Fruit fly (Drosophila melanogaster) whole organism, embryonic: ENCODE data around the gene Alp10.

ENCODE experiments used
- Abd-B ChIP-seq: fragments of 200-800 bp; sonication (Bioruptor generic); optimal IDR thresholded peaks from 2 replicates; lab custom pipeline; 2018; ENCODE audit warnings: missing biosample characterization, mild to moderate bottlenecking, missing genetic modification characterization, moderate library complexity
- Ada2b ChIP-seq: fragments of 200-800 bp; sonication (Bioruptor generic); IDR thresholded peaks from 2 replicates; pipeline ENCODE4 v1.3.6; 2022; ENCODE audit warnings: missing biosample characterization, missing genetic modification characterization
- Bdp1 ChIP-seq: fragments of 200-800 bp; sonication (Bioruptor generic); optimal IDR thresholded peaks from 3 replicates; lab custom pipeline; 2016; ENCODE audit warnings: missing biosample characterization, missing genetic modification characterization
- CG10431 ChIP-seq: fragments of 200-800 bp; sonication (Bioruptor generic); optimal IDR thresholded peaks from 3 replicates; lab custom pipeline; 2018; ENCODE audit warnings: missing biosample characterization, mild to moderate bottlenecking, missing genetic modification characterization
- CG10654 ChIP-seq: fragments of 200-800 bp; sonication (Bioruptor generic); optimal IDR thresholded peaks from 2 replicates; lab custom pipeline; 2016; ENCODE audit warnings: missing biosample characterization, missing genetic modification characterization
- CG11723 ChIP-seq: fragments of 200-800 bp; sonication (Bioruptor generic); optimal IDR thresholded peaks from 2 replicates; lab custom pipeline; 2017; ENCODE audit warnings: missing biosample characterization, mild to moderate bottlenecking, missing genetic modification characterization
- CG13296 ChIP-seq: fragments of 200-800 bp; sonication (Bioruptor generic); optimal IDR thresholded peaks from 3 replicates; lab custom pipeline; 2018; ENCODE audit warnings: missing biosample characterization, mild to moderate bottlenecking, missing genetic modification characterization
- CG17912 ChIP-seq: fragments of 200-800 bp; sonication (Bioruptor generic); optimal IDR thresholded peaks from 2 replicates; lab custom pipeline; 2018; ENCODE audit warnings: missing biosample characterization, mild to moderate bottlenecking, missing genetic modification characterization
- CG18599 ChIP-seq: fragments of 200-800 bp; sonication (Bioruptor generic); optimal IDR thresholded peaks from 3 replicates; lab custom pipeline; 2017; ENCODE audit warnings: missing biosample characterization, missing genetic modification characterization, mild to moderate bottlenecking, moderate library complexity, missing genetic modification reagents
- CG30020 ChIP-seq: fragments of 200-800 bp; optimal IDR thresholded peaks from 2 replicates; lab custom pipeline; 2019; ENCODE audit warnings: missing biosample characterization, mild to moderate bottlenecking, missing genetic modification characterization, moderate library complexity
- CG31441 ChIP-seq: fragments of 200-800 bp; sonication (Bioruptor generic); IDR thresholded peaks from 2 replicates; pipeline ENCODE4 v1.3.6; 2022; ENCODE audit warnings: missing biosample characterization, missing genetic modification characterization
- CG3281 ChIP-seq: fragments of 200-800 bp; sonication (Bioruptor generic); optimal IDR thresholded peaks from 3 replicates; lab custom pipeline; 2017; ENCODE audit warnings: missing biosample characterization, mild to moderate bottlenecking, missing genetic modification characterization
- CG6765 ChIP-seq: fragments of 200-800 bp; sonication (Bioruptor generic); optimal IDR thresholded peaks from 3 replicates; lab custom pipeline; 2017; ENCODE audit warnings: missing biosample characterization, mild to moderate bottlenecking, missing genetic modification characterization
- CG8281 ChIP-seq: fragments of 200-800 bp; sonication (Bioruptor generic); optimal IDR thresholded peaks from 2 replicates; lab custom pipeline; 2018; ENCODE audit warnings: missing biosample characterization, mild to moderate bottlenecking, missing genetic modification characterization, moderate library complexity
- CG9437 ChIP-seq: fragments of 200-800 bp; sonication (Bioruptor generic); optimal IDR thresholded peaks from 2 replicates; lab custom pipeline; 2018; ENCODE audit warnings: missing biosample characterization, mild to moderate bottlenecking, missing genetic modification characterization
- CTCF ChIP-seq: fragments of 200-800 bp; sonication (Bioruptor generic); optimal IDR thresholded peaks from 2 replicates; lab custom pipeline; 2017; ENCODE audit warnings: missing biosample characterization, mild to moderate bottlenecking, missing genetic modification characterization, moderate library complexity
- D19B ChIP-seq: fragments of 200-800 bp; sonication (Bioruptor generic); optimal IDR thresholded peaks from 2 replicates; lab custom pipeline; 2017; ENCODE audit warnings: missing biosample characterization, mild to moderate bottlenecking, missing genetic modification characterization
- Dll ChIP-seq: fragments of 200-800 bp; sonication (Bioruptor generic); IDR thresholded peaks from 4 replicates; pipeline ENCODE4 v1.3.6; 2022; ENCODE audit warnings: missing biosample characterization, missing genetic modification characterization; ENCODE audit not compliant: partially characterized antibody
- Drgx ChIP-seq: fragments of 200-800 bp; sonication (Bioruptor generic); IDR thresholded peaks from 2 replicates; pipeline ENCODE4 v1.3.6; 2022; ENCODE audit warnings: missing biosample characterization, missing genetic modification characterization
- Fer2 ChIP-seq: fragments of 200-800 bp; sonication (Bioruptor generic); optimal IDR thresholded peaks from 2 replicates; lab custom pipeline; 2018; ENCODE audit warnings: missing biosample characterization, mild to moderate bottlenecking, missing genetic modification characterization, moderate library complexity
- Hand ChIP-seq: fragments of 200-800 bp; sonication (Bioruptor generic); optimal IDR thresholded peaks from 2 replicates; lab custom pipeline; 2017; ENCODE audit warnings: mild to moderate bottlenecking, missing biosample characterization, missing genetic modification reagents, missing genetic modification characterization
- Hr3 ChIP-seq: fragments of 200-800 bp; sonication (Bioruptor generic); optimal IDR thresholded peaks from 3 replicates; lab custom pipeline; 2016; ENCODE audit warnings: missing biosample characterization, missing genetic modification characterization
- Lim3 ChIP-seq: fragments of 200-800 bp; sonication (Bioruptor generic); IDR thresholded peaks from 2 replicates; pipeline ENCODE4 v1.3.6; 2022; ENCODE audit warnings: missing biosample characterization, missing genetic modification characterization
- Mrtf ChIP-seq: fragments of 200-800 bp; sonication (Bioruptor generic); IDR thresholded peaks from 3 replicates; pipeline ENCODE4 v1.3.6; 2022; ENCODE audit warnings: missing biosample characterization, missing genetic modification characterization
- Nf-YC ChIP-seq: fragments of 200-800 bp; optimal IDR thresholded peaks from 3 replicates; lab custom pipeline; 2019; ENCODE audit warnings: missing biosample characterization, mild to moderate bottlenecking, missing genetic modification characterization, moderate library complexity
- Poxn ChIP-seq: fragments of 200-800 bp; sonication (Bioruptor generic); IDR thresholded peaks from 2 replicates; pipeline ENCODE4 v1.3.6; 2022; ENCODE audit warnings: missing biosample characterization, missing genetic modification characterization
- Ravus ChIP-seq: fragments of 200-800 bp; sonication (Bioruptor generic); IDR thresholded peaks from 2 replicates; pipeline ENCODE4 v1.3.6; 2022; ENCODE audit warnings: missing biosample characterization, missing genetic modification characterization
- Stat92E ChIP-seq, 3 experiments: fragments of >200 bp in 2 of 3; fragments of 200-800 bp in 1 of 3; sonication (Bioruptor generic) in 1 of 3; optimal IDR thresholded peaks; 2 replicates each; lab custom pipeline; 2017 to 2019; ENCODE audit warnings: missing biosample characterization in 3 of 3, missing genetic modification characterization in 3 of 3, mild to moderate bottlenecking in 1 of 3, moderate library complexity in 1 of 3
- bab2 ChIP-seq: fragments of 200-800 bp; sonication (Bioruptor generic); optimal IDR thresholded peaks from 2 replicates; lab custom pipeline; 2016; ENCODE audit warnings: missing biosample characterization, missing genetic modification characterization
- bcd ChIP-seq: fragments of 200-800 bp; sonication (Bioruptor generic); optimal IDR thresholded peaks from 2 replicates; lab custom pipeline; 2017; ENCODE audit warnings: missing biosample characterization, mild to moderate bottlenecking, missing genetic modification characterization
- caup ChIP-seq: fragments of 200-800 bp; sonication (Bioruptor generic); optimal IDR thresholded peaks from 3 replicates; lab custom pipeline; 2017; ENCODE audit warnings: missing biosample characterization, mild to moderate bottlenecking, missing genetic modification characterization, moderate library complexity; ENCODE audit not compliant: severe bottlenecking
- chn ChIP-seq: fragments of 200-800 bp; sonication (Bioruptor generic); optimal IDR thresholded peaks from 2 replicates; lab custom pipeline; 2016; ENCODE audit warnings: missing biosample characterization, missing genetic modification characterization
- croc ChIP-seq: fragments of 200-800 bp; sonication (Bioruptor generic); conservative IDR thresholded peaks from 3 replicates; pipeline ENCODE4 v1.3.6; 2022; ENCODE audit warnings: missing biosample characterization, missing genetic modification characterization
- da ChIP-seq: fragments of 200-800 bp; sonication (Bioruptor generic); optimal IDR thresholded peaks from 2 replicates; lab custom pipeline; 2016; ENCODE audit warnings: missing biosample characterization, missing genetic modification characterization
- dimm ChIP-seq: fragments of 200-800 bp; sonication (Bioruptor generic); IDR thresholded peaks from 2 replicates; pipeline ENCODE4 v1.3.6; 2022; ENCODE audit warnings: missing biosample characterization, missing genetic modification characterization
- dpn ChIP-seq, 2 experiments: fragments of 200-800 bp; sonication (Bioruptor generic); optimal IDR thresholded peaks; 3 replicates each; lab custom pipeline; 2016; ENCODE audit warnings: missing biosample characterization in 2 of 2, missing genetic modification characterization in 2 of 2
- ftz-f1 ChIP-seq: fragments of 200-800 bp; sonication (Bioruptor generic); optimal IDR thresholded peaks from 2 replicates; lab custom pipeline; 2016; ENCODE audit warnings: missing biosample characterization, missing genetic modification characterization
- grau ChIP-seq: fragments of 200-800 bp; optimal IDR thresholded peaks from 3 replicates; lab custom pipeline; 2019; ENCODE audit warnings: missing biosample characterization, mild to moderate bottlenecking, missing genetic modification characterization, moderate library complexity
- ham ChIP-seq: fragments of 200-800 bp; sonication (Bioruptor generic); IDR thresholded peaks from 2 replicates; pipeline ENCODE4 v1.3.6; 2022; ENCODE audit warnings: missing biosample characterization, missing genetic modification characterization
- hkb ChIP-seq, 2 experiments: fragments of 200-800 bp in 1 of 2; fragments of >200 bp in 1 of 2; sonication (Bioruptor generic) in 1 of 2; IDR thresholded peaks in 1 of 2; optimal IDR thresholded peaks in 1 of 2; 2 replicates each; pipeline versions ENCODE4 v1.3.6 to Lab custom; 2017 to 2022; ENCODE audit warnings: missing biosample characterization in 1 of 2, missing genetic modification characterization in 1 of 2
- mld ChIP-seq: fragments of 200-800 bp; sonication (Bioruptor generic); IDR thresholded peaks from 3 replicates; pipeline ENCODE4 v1.3.6; 2022; ENCODE audit warnings: missing biosample characterization, missing genetic modification characterization; ENCODE audit not compliant: partially characterized antibody
- p53 ChIP-seq: fragments of 200-800 bp; sonication (Bioruptor generic); optimal IDR thresholded peaks from 2 replicates; lab custom pipeline; 2016; ENCODE audit warnings: missing biosample characterization, missing genetic modification characterization
- peb ChIP-seq: fragments of 200-800 bp; sonication (Bioruptor generic); IDR thresholded peaks from 2 replicates; pipeline ENCODE4 v1.3.6; 2022; ENCODE audit warnings: missing biosample characterization, missing genetic modification characterization
- rib ChIP-seq: fragments of 200-800 bp; sonication (Bioruptor generic); IDR thresholded peaks from 2 replicates; pipeline ENCODE4 v1.3.6; 2022; ENCODE audit warnings: missing biosample characterization, missing genetic modification characterization
- sob ChIP-seq: fragments of 200-800 bp; sonication (Bioruptor generic); IDR thresholded peaks from 2 replicates; pipeline ENCODE4 v1.3.6; 2022; ENCODE audit warnings: missing biosample characterization, missing genetic modification characterization
- ssp ChIP-seq: fragments of 200-800 bp; sonication (Bioruptor generic); IDR thresholded peaks from 2 replicates; pipeline ENCODE4 v1.3.6; 2022; ENCODE audit warnings: missing biosample characterization, missing genetic modification characterization
- tgo ChIP-seq: fragments of 200-800 bp; sonication (Bioruptor generic); IDR thresholded peaks from 3 replicates; pipeline ENCODE4 v1.3.6; 2022; ENCODE audit warnings: missing biosample characterization, missing genetic modification characterization
- trem ChIP-seq: fragments of 200-800 bp; optimal IDR thresholded peaks from 3 replicates; lab custom pipeline; 2019; ENCODE audit warnings: missing biosample characterization, mild to moderate bottlenecking, missing genetic modification characterization, moderate library complexity
- wdn ChIP-seq: fragments of 200-800 bp; sonication (Bioruptor generic); IDR thresholded peaks from 2 replicates; pipeline ENCODE4 v1.3.6; 2022; ENCODE audit warnings: missing biosample characterization, missing genetic modification characterization

Gene Alp10

dm6 chr3L:5577250-5578138 lies 17.6 kb downstream of the Alp10 start, which contains the start of gene Msr-110 (continued):
- TF ChIP-seq hkb (optimal IDR thresholded peaks at IDR 0.05; lab: Kevin White, UChicago) = no peak
- TF ChIP-seq hkb (GFP tag; IDR thresholded peaks at IDR 0.05; lab: Robert Waterston, UW) = peak; percentile 89
- peak; percentile 83 for TF ChIP-seq ssp (GFP tag; lab: Robert Waterston, UW)
- peak; percentile 76 for TF ChIP-seq peb
- peak; percentile 92 for TF ChIP-seq CG18599 (GFP tag; lab: Kevin White, UChicago)
- peak; percentile 77 for TF ChIP-seq CG8281 (tag; lab: Kevin White, UChicago)
- peak; percentile 81 for TF ChIP-seq croc (GFP tag; lab: Robert Waterston, UW)
- TF ChIP-seq Dll (GFP tag; lab: Robert Waterston, UW) = no peak
- TF ChIP-seq CG9437 (GFP tag; lab: Kevin White, UChicago) = peak; percentile 80
- peak; percentile 89 for TF ChIP-seq Fer2 (tag; lab: Kevin White, UChicago)
- no peak for TF ChIP-seq ftz-f1 (GFP tag; lab: Kevin White, UChicago)
- peak; percentile 83 for TF ChIP-seq D19B (GFP tag; lab: Kevin White, UChicago)
- TF ChIP-seq CG3281 (GFP tag; lab: Kevin White, UChicago) = peak; percentile 89
- peak; percentile 94 for TF ChIP-seq sob
- peak; percentile 85 for TF ChIP-seq caup (GFP tag; lab: Kevin White, UChicago)
- TF ChIP-seq bab2 = peak; percentile 84
- TF ChIP-seq CG31441 (GFP tag; lab: Robert Waterston, UW) = peak; percentile 92
- no peak for TF ChIP-seq mld (GFP tag; lab: Robert Waterston, UW)
- peak; percentile 91 for TF ChIP-seq rib (GFP tag; lab: Robert Waterston, UW)
- TF ChIP-seq trem (tag; lab: Kevin White, UChicago) = peak; percentile 67
- TF ChIP-seq CG17912 = peak; percentile 70
- peak; percentile 64; the same call in 1 of the 2 replicates for TF ChIP-seq wdn (GFP tag; lab: Robert Waterston, UW)
- TF ChIP-seq CG11723 (GFP tag; lab: Kevin White, UChicago) = peak; percentile 70
- peak; percentile 56 for TF ChIP-seq Ravus (GFP tag; lab: Robert Waterston, UW)
- TF ChIP-seq Poxn (GFP tag; lab: Robert Waterston, UW) = peak; percentile 61
- peak; percentile 86 for TF ChIP-seq CG6765 (GFP tag; lab: Kevin White, UChicago)
- TF ChIP-seq Stat92E (GFP tag; optimal IDR thresholded peaks at IDR 0.05; lab: Kevin White, UChicago) = no peak
- peak; percentile 61 for TF ChIP-seq Bdp1
- TF ChIP-seq p53 (GFP tag; lab: Kevin White, UChicago) = peak; percentile 35
- TF ChIP-seq grau (tag; lab: Kevin White, UChicago) = peak; percentile 98
- peak; percentile 86 for TF ChIP-seq Nf-YC
- TF ChIP-seq Ada2b (GFP tag; lab: Robert Waterston, UW) = peak; percentile 84
- TF ChIP-seq Hr3 (GFP tag; lab: Kevin White, UChicago) = peak; percentile 84
- TF ChIP-seq Lim3 (GFP tag; lab: Robert Waterston, UW) = 0 out of 2 replicates have a peak, but pooled peaks have one; percentile 48
- peak; percentile 97 for TF ChIP-seq Drgx (GFP tag; lab: Robert Waterston, UW)
- peak; percentile 84 for TF ChIP-seq Mrtf
- peak; percentile 91 for TF ChIP-seq Abd-B
- peak; percentile 19 for TF ChIP-seq CTCF
- peak; percentile 21; the same call in 1 of the 2 replicates for TF ChIP-seq dimm (GFP tag; lab: Robert Waterston, UW)
- TF ChIP-seq da (GFP tag; lab: Kevin White, UChicago) = peak; percentile 62
- TF ChIP-seq CG10431 (GFP tag; lab: Kevin White, UChicago) = peak; percentile 54
- TF ChIP-seq ham (GFP tag; lab: Robert Waterston, UW) = peak; percentile 36
- TF ChIP-seq CG13296 (GFP tag; lab: Kevin White, UChicago) = peak; percentile 94
- TF ChIP-seq bcd (GFP tag; lab: Kevin White, UChicago) = peak; percentile 89
- TF ChIP-seq Hand (GFP tag; lab: Kevin White, UChicago) = peak; percentile 74
- TF ChIP-seq chn = peak; percentile 53
- TF ChIP-seq dpn (GFP tag; optimal IDR thresholded peaks at IDR 0.05; lab: Kevin White, UChicago) = peak; percentile 73 to 85
- peak; percentile 43 for TF ChIP-seq CG30020 (tag; lab: Kevin White, UChicago)
- peak; percentile 70 for TF ChIP-seq CG10654 (GFP tag; lab: Kevin White, UChicago)
- peak; percentile 92 for TF ChIP-seq tgo (GFP tag; lab: Robert Waterston, UW)
